Worm (Caenorhabditis elegans): ENCODE results near the gene srh-109.

- TF ChIP-seq ama-1 (optimal IDR thresholded peaks at IDR 0.05) (no peak), lin-39 (tag; optimal IDR thresholded peaks at IDR 0.05) (no peak), pqm-1 (tag; optimal IDR thresholded peaks at IDR 0.05) (no peak), mef-2 (tag; optimal IDR thresholded peaks at IDR 0.05) (no peak), aha-1 (tag; optimal IDR thresholded peaks at IDR 0.05) (no peak), tlp-1 (tag; optimal IDR thresholded peaks at IDR 0.05) (no peak), ceh-82 (tag; optimal IDR thresholded peaks at IDR 0.05) (no peak), ztf-11 (tag; optimal IDR thresholded peaks at IDR 0.05) (no peak), efl-3 (GFP tag; optimal IDR thresholded peaks at IDR 0.05) (no peak), elt-2 (tag; optimal IDR thresholded peaks at IDR 0.05) (no peak)
Measured at ce11 chrV:17215602-17216001, 4.6 kb downstream of the srh-109 start.
